2 fruit fly cellular contexts compared by ENCODE assay signal in the genomic region with DNA sequence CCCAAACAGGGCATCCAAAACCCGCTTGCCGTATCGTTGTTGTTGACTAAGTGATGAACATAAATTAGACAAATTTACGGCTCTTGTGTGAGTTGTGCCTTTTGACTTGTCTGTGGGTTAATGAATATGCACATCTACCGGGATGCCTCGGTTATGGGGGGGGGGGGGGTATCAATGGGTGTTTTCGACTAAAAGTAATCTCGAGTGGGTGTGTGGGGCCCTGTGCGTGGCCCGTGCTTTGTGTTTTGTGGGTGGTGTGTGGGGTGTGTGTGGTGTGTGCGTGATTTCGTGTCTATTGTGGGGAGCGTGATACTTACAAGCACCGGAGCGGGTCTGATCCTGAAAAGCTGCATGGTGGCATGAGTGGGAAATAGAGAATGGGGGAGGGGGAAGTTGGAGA.
TF ChIP-seq lines count a peak whose summit lies in the region.

No protein-coding gene starts in this region.

- TF ChIP-seq CTCF in whole organism, embryonic (GFP tag; optimal IDR thresholded peaks at IDR 0.05; lab: Kevin White, UChicago), result no peak

TF ChIP-seq in whole organism, embryonic, 481 proteins besides CTCF, POLR2A, EP300 and RAD21:
- TF ChIP-seq CG11695 (GFP tag; IDR thresholded peaks at IDR 0.05; lab: Robert Waterston, UW), result no peak
- peak; percentile 79 for TF ChIP-seq sr (GFP tag; IDR thresholded peaks at IDR 0.05; lab: Robert Waterston, UW)
- peak; percentile 54 for TF ChIP-seq abd-A (tag; optimal IDR thresholded peaks at IDR 0.05; lab: Kevin White, UChicago)
- TF ChIP-seq CG16863 (GFP tag; optimal IDR thresholded peaks at IDR 0.05; lab: Kevin White, UChicago), result no peak
- TF ChIP-seq pros (GFP tag; optimal IDR thresholded peaks at IDR 0.05; lab: Kevin White, UChicago), result no peak
- TF ChIP-seq hbn (GFP tag; IDR thresholded peaks at IDR 0.05; lab: Robert Waterston, UW; ENCODE audit: partially characterized antibody), result no peak
- TF ChIP-seq CG7357 (GFP tag; IDR thresholded peaks at IDR 0.05; lab: Robert Waterston, UW), result no peak
- peak; percentile 12 for TF ChIP-seq sens (GFP tag; lab: Kevin White, UChicago)
- TF ChIP-seq tio (GFP tag; optimal IDR thresholded peaks at IDR 0.05; lab: Kevin White, UChicago), result no peak
- TF ChIP-seq crol (GFP tag; IDR thresholded peaks at IDR 0.05; lab: Robert Waterston, UW), result no peak
- TF ChIP-seq gt (GFP tag; IDR thresholded peaks at IDR 0.05; lab: Robert Waterston, UW), result no peak
- TF ChIP-seq lmd (GFP tag; IDR thresholded peaks at IDR 0.05; lab: Robert Waterston, UW), result no peak
- no peak for TF ChIP-seq ab (GFP tag; optimal IDR thresholded peaks at IDR 0.05; lab: Kevin White, UChicago)
- no peak for TF ChIP-seq Trl (optimal IDR thresholded peaks at IDR 0.05; lab: Kevin White, UChicago)
- TF ChIP-seq Trl (GFP tag; optimal IDR thresholded peaks at IDR 0.05; lab: Kevin White, UChicago), result no peak
- no peak for TF ChIP-seq odd (GFP tag; optimal IDR thresholded peaks at IDR 0.05; lab: Kevin White, UChicago)

TF ChIP-seq in whole organism, wandering third instar larva, 38 proteins besides CTCF, POLR2A, EP300 and RAD21:
- TF ChIP-seq Abd-B (GFP tag; optimal IDR thresholded peaks at IDR 0.05; lab: Kevin White, UChicago), result no peak
- peak; percentile 34 for TF ChIP-seq Dfd (GFP tag; optimal IDR thresholded peaks at IDR 0.05; lab: Kevin White, UChicago)

Comparison
In these comparisons a context has a peak if more than half of its experiments do, and no peak if none do; other contexts are left out.
1. Of the 10 proteins assayed by ChIP-seq in both whole organism, embryonic and whole organism, wandering third instar larva: peak only in whole organism, embryonic: none; only in whole organism, wandering third instar larva: Dfd; in both: none; in neither: 9.